Fruit fly (Drosophila melanogaster): ENCODE measurements around the gene Rsod.

The Rsod gene

DNA sequence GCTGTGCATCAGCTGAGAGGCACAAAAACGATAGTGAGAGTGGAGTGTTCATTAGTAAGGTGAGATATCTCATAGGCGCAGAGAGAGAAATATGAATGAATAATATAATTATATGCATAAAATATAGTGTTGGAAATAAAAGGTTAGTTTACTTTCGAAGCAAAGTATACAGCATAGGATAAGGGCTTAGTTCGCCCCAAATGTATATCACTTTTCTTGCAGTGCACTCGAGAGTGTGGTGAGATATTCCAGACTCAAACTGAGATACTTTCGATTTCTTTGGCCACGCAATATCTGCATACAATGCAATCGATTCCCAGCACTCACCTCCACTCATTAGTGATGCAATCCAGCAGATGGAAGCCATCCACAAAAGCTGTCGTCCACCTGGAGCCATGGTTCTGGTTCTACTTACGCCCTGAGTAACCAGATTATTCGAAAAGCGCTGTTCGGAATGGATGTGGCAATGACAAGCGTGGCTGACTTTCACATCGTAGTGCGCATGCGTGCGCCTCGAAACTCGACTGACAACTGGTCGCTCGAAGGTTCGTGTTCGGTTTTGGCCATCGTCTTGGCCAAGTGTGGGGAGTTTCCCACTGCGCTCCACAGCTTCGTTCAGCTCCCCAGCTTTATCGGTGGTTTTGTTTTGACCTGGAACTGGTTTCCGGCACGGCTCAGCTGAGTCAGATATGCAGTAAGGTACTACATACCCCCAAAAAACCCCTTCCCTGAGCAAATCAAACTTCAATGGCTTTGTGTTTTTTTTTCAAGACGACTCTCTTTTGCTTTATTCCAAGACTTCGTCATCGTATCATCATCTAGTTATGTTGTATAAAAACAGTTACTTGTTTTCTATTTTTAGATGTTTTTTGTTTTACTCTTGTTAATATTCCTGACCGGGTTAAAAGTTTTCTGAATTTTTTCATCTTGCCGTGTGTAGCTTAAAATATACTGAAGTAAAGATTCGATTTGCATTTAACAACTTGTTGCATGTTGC is at the start of gene Rsod (continued):
- TF ChIP-seq nau (GFP tag; optimal IDR thresholded peaks at IDR 0.05) = no peak
- TF ChIP-seq CG5180 (GFP tag; optimal IDR thresholded peaks at IDR 0.05) = no peak
- TF ChIP-seq CG4282 (GFP tag; optimal IDR thresholded peaks at IDR 0.05) = no peak
- TF ChIP-seq Camta (GFP tag; optimal IDR thresholded peaks at IDR 0.05) = no peak
- TF ChIP-seq CG10267 (tag; optimal IDR thresholded peaks at IDR 0.05) = peak; percentile 50
- TF ChIP-seq CG4360 (GFP tag; IDR thresholded peaks at IDR 0.05) = peak; percentile 11; the same call in 1 of the 2 replicates
- TF ChIP-seq Side (GFP tag; optimal IDR thresholded peaks at IDR 0.05) = no peak
- peak; percentile 27 for TF ChIP-seq CG10431 (GFP tag; optimal IDR thresholded peaks at IDR 0.05)
- TF ChIP-seq zen (tag; optimal IDR thresholded peaks at IDR 0.05) = no peak
- no peak for TF ChIP-seq GATAe (GFP tag; conservative IDR thresholded peaks at IDR 0.05)
- no peak for TF ChIP-seq pzg (GFP tag; optimal IDR thresholded peaks at IDR 0.05)
- TF ChIP-seq CG12236 (GFP tag; optimal IDR thresholded peaks at IDR 0.05) = no peak
- no peak for TF ChIP-seq CG2199 (GFP tag; IDR thresholded peaks at IDR 0.05)
- peak; percentile 54 for TF ChIP-seq CG12391 (tag; optimal IDR thresholded peaks at IDR 0.05)
- peak; percentile 7 for TF ChIP-seq CG16863 (GFP tag; optimal IDR thresholded peaks at IDR 0.05)
- TF ChIP-seq CG17328 (GFP tag; IDR thresholded peaks at IDR 0.05) = peak; percentile 78
- TF ChIP-seq CG12769 (tag; optimal IDR thresholded peaks at IDR 0.05) = peak; percentile 65
- TF ChIP-seq CG8944 (GFP tag; optimal IDR thresholded peaks at IDR 0.05) = no peak
- TF ChIP-seq bbx (GFP tag; IDR thresholded peaks at IDR 0.05; ENCODE audit: partially characterized antibody) = peak; percentile 22; the same call in 1 of the 2 replicates
- peak; percentile 92 for TF ChIP-seq ci (GFP tag; IDR thresholded peaks at IDR 0.05)
- no peak for TF ChIP-seq nom (GFP tag; optimal IDR thresholded peaks at IDR 0.05)
- TF ChIP-seq CG14050 (GFP tag; IDR thresholded peaks at IDR 0.05) = peak; percentile 52
- TF ChIP-seq jigr1 (GFP tag; IDR thresholded peaks at IDR 0.05) = 0 out of 3 replicates have a peak, but pooled peaks have one; percentile 38
- peak; percentile 33 for TF ChIP-seq CG8924 (tag; optimal IDR thresholded peaks at IDR 0.05)
- TF ChIP-seq Ravus (GFP tag; IDR thresholded peaks at IDR 0.05) = no peak; the same call in 1 of the 2 replicates
- TF ChIP-seq psq (GFP tag; optimal IDR thresholded peaks at IDR 0.05) = peak; percentile 42
- no peak for TF ChIP-seq run (tag; optimal IDR thresholded peaks at IDR 0.05)
- peak; percentile 56 for TF ChIP-seq Optix (GFP tag; IDR thresholded peaks at IDR 0.05)
- no peak for TF ChIP-seq pita (GFP tag; optimal IDR thresholded peaks at IDR 0.05)
- TF ChIP-seq vfl (GFP tag; optimal IDR thresholded peaks at IDR 0.05) = no peak
- no peak for TF ChIP-seq Poxn (GFP tag; IDR thresholded peaks at IDR 0.05)
- no peak for TF ChIP-seq CG2889 (GFP tag; IDR thresholded peaks at IDR 0.05)
- peak; percentile 55; the same call in 1 of the 2 replicates for TF ChIP-seq gsb (GFP tag; IDR thresholded peaks at IDR 0.05)
- no peak for TF ChIP-seq CG9876 (GFP tag; optimal IDR thresholded peaks at IDR 0.05)
- no peak for TF ChIP-seq B-H2 (GFP tag; optimal IDR thresholded peaks at IDR 0.05)
- TF ChIP-seq crc (GFP tag; optimal IDR thresholded peaks at IDR 0.05) = no peak
- no peak for TF ChIP-seq fu2 (GFP tag; optimal IDR thresholded peaks at IDR 0.05)
- TF ChIP-seq CG6272 (GFP tag; IDR thresholded peaks at IDR 0.05) = peak; percentile 55; the same call in 1 of the 2 replicates
- TF ChIP-seq schlank (tag; optimal IDR thresholded peaks at IDR 0.05) = no peak
- peak; percentile 44 for TF ChIP-seq CG11247 (GFP tag; IDR thresholded peaks at IDR 0.05)
- TF ChIP-seq CG17359 (tag; optimal IDR thresholded peaks at IDR 0.05) = peak; percentile 79
- no peak for TF ChIP-seq lov (optimal IDR thresholded peaks at IDR 0.05)
- TF ChIP-seq lov (GFP tag; IDR thresholded peaks at IDR 0.05) = peak; percentile 58; the same call in 2 of the 3 replicates
- no peak for TF ChIP-seq CG7987 (GFP tag; optimal IDR thresholded peaks at IDR 0.05)
- no peak for TF ChIP-seq Tbp (GFP tag; optimal IDR thresholded peaks at IDR 0.05)
- peak; percentile 59 for TF ChIP-seq Asciz (GFP tag; optimal IDR thresholded peaks at IDR 0.05)
- peak; percentile 68 for TF ChIP-seq CG11504 (tag; optimal IDR thresholded peaks at IDR 0.05)
- no peak for TF ChIP-seq Mad (GFP tag; optimal IDR thresholded peaks at IDR 0.05)

Measured in whole organism, embryonic.